Worm (Caenorhabditis elegans) whole organism, midembryonic: Measurements from ENCODE around the gene Y27F2A.8.

Experiments used
- cog-1 ChIP-seq: sonication (generic microtip); optimal IDR thresholded peaks from 2 replicates; lab custom pipeline; 2016; ENCODE audit warnings: missing genetic modification characterization, missing compliant biosample characterization
- klf-2 ChIP-seq: fragments of 200-800 bp; sonication (Bioruptor generic); conservative IDR thresholded peaks from 2 replicates; pipeline ENCODE4 v1.3.6; 2022; ENCODE audit warnings: missing genetic modification reagents, missing genetic modification characterization, missing compliant biosample characterization
- ztf-29 ChIP-seq: fragments of 200-800 bp; sonication (Bioruptor generic); IDR thresholded peaks from 2 replicates; pipeline ENCODE4 v1.3.6; 2022; ENCODE audit warnings: missing genetic modification reagents, missing genetic modification characterization, missing compliant biosample characterization

- TF ChIP-seq ztf-29 (GFP tag; lab: Robert Waterston, UW) (no peak), klf-2 (no peak), cog-1 (tag; lab: Kevin White, UChicago) (no peak)
Observed at ce11 chrII:3221730-3222129, 38.1 kb downstream of the Y27F2A.8 start, which contains the start of gene ZC239.14.
